Worm (Caenorhabditis elegans) whole organism, L1 larva: ENCODE results near the gene mdf-1.

Source experiments
- skn-1 ChIP-seq: fragments of 150-350 bp; optimal IDR thresholded peaks from 2 replicates; lab custom pipeline; 2014; ENCODE audit warnings: missing biosample characterization, missing genetic modification characterization
- tbx-2 ChIP-seq: sonication (generic microtip); optimal IDR thresholded peaks from 2 replicates; lab custom pipeline; 2016; ENCODE audit warnings: missing genetic modification characterization, missing compliant biosample characterization

DNA sequence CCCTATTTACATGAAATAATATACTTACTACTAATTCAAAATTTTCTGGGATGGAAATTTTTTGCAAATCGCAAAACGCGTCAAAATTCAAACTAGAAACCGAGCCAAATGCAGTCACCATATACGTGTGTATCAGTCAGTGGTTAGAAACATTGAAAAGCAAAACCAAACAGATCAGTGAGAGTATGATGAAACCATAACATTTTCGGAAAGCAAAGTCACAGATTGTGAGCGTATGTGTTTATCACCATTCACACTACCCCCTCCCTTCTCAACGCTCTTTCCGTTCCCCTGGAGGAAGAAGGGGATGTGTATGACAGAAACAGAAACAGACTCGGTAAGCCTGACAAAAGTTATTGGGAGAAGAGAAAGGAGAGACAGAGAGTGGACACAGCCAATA is 27.6 kb upstream of the mdf-1 start:
- TF ChIP-seq tbx-2 (tag; lab: Kevin White, UChicago) (no peak), skn-1 (tag; lab: Kevin White, UChicago) (no peak)
